Worm (Caenorhabditis elegans) whole organism, young adult: Measurements from ENCODE around the gene H05C05.4.

Source experiments
- C06A6.2 ChIP-seq: fragments of 200-800 bp; sonication (Bioruptor generic); conservative IDR thresholded peaks from 2 replicates; pipeline ENCODE4 v1.3.6; 2022; ENCODE audit warnings: missing genetic modification characterization, missing compliant biosample characterization
- C17E4.6 ChIP-seq: fragments of 200-800 bp; sonication (Bioruptor generic); IDR thresholded peaks from 2 replicates; pipeline ENCODE4 v1.3.6; 2022; ENCODE audit warnings: missing genetic modification reagents, missing genetic modification characterization, missing compliant biosample characterization
- D2030.7 ChIP-seq: fragments of 200-800 bp; sonication (Bioruptor generic); IDR thresholded peaks from 2 replicates; pipeline ENCODE4 v1.3.6; 2022; ENCODE audit warnings: missing genetic modification reagents, missing genetic modification characterization, missing compliant biosample characterization
- F23B12.7 ChIP-seq: sonication (generic microtip); optimal IDR thresholded peaks from 2 replicates; lab custom pipeline; 2017; ENCODE audit warnings: missing genetic modification characterization, mild to moderate bottlenecking, missing compliant biosample characterization, antibody characterized with exemption, moderate library complexity; ENCODE audit not compliant: insufficient read depth
- F37B4.10 ChIP-seq: fragments of 200-800 bp; sonication (Bioruptor generic); IDR thresholded peaks from 2 replicates; pipeline ENCODE4 v1.3.6; 2022; ENCODE audit warnings: missing genetic modification characterization, missing compliant biosample characterization
- F55B11.4 ChIP-seq: sonication (generic microtip); optimal IDR thresholded peaks from 2 replicates; lab custom pipeline; 2016; ENCODE audit warnings: missing compliant biosample characterization, missing genetic modification characterization, borderline replicate concordance; ENCODE audit not compliant: insufficient read depth
- F57C9.4 ChIP-seq: sonication (generic microtip); optimal IDR thresholded peaks from 2 replicates; lab custom pipeline; 2017; ENCODE audit warnings: mild to moderate bottlenecking, missing genetic modification characterization, missing compliant biosample characterization
- K11D2.4 ChIP-seq: fragments of 200-800 bp; sonication (Bioruptor generic); IDR thresholded peaks from 2 replicates; pipeline ENCODE4 v1.3.6; 2022; ENCODE audit warnings: missing genetic modification reagents, missing genetic modification characterization, missing compliant biosample characterization
- T26A5.8 ChIP-seq: sonication (generic microtip); optimal IDR thresholded peaks from 2 replicates; lab custom pipeline; 2016; ENCODE audit warnings: missing genetic modification characterization, missing compliant biosample characterization
- Y53G8AR.9 ChIP-seq: fragments of 200-800 bp; sonication (Bioruptor generic); conservative IDR thresholded peaks from 2 replicates; pipeline ENCODE4 v1.3.6; 2022; ENCODE audit warnings: missing genetic modification reagents, missing genetic modification characterization, missing compliant biosample characterization
- Y56A3A.18 ChIP-seq: fragments of 200-800 bp; sonication (Bioruptor generic); IDR thresholded peaks from 2 replicates; pipeline ENCODE4 v1.3.6; 2022; ENCODE audit warnings: missing genetic modification reagents, missing genetic modification characterization, missing compliant biosample characterization
- Y67H2A.10 ChIP-seq: fragments of 200-800 bp; sonication (Bioruptor generic); conservative IDR thresholded peaks from 2 replicates; pipeline ENCODE4 v1.3.6; 2022; ENCODE audit warnings: missing genetic modification reagents, missing genetic modification characterization, missing compliant biosample characterization
- ZK185.1 ChIP-seq: sonication (generic microtip); optimal IDR thresholded peaks from 2 replicates; lab custom pipeline; 2016; ENCODE audit warnings: mild to moderate bottlenecking, missing genetic modification characterization, missing compliant biosample characterization; ENCODE audit not compliant: poor library complexity, severe bottlenecking
- attf-6 ChIP-seq: fragments of 200-800 bp; sonication (Bioruptor generic); IDR thresholded peaks from 2 replicates; pipeline ENCODE4 v1.3.6; 2022; ENCODE audit warnings: missing genetic modification reagents, missing genetic modification characterization, missing compliant biosample characterization
- ccch-3 ChIP-seq: fragments of 200-800 bp; sonication (Bioruptor generic); optimal IDR thresholded peaks from 2 replicates; lab custom pipeline; 2018; ENCODE audit warnings: mild to moderate bottlenecking, missing genetic modification characterization, missing compliant biosample characterization
- ceh-27 ChIP-seq: fragments of 200-800 bp; sonication (Bioruptor generic); optimal IDR thresholded peaks from 2 replicates; lab custom pipeline; 2018; ENCODE audit warnings: mild to moderate bottlenecking, missing genetic modification characterization, moderate library complexity, missing compliant biosample characterization
- ceh-58 ChIP-seq: fragments of 200-800 bp; sonication (Bioruptor generic); IDR thresholded peaks from 2 replicates; pipeline ENCODE4 v1.3.6; 2022; ENCODE audit warnings: missing genetic modification characterization, missing compliant biosample characterization
- ceh-91 ChIP-seq: fragments of 200-800 bp; sonication (Bioruptor generic); IDR thresholded peaks from 2 replicates; pipeline ENCODE4 v1.3.6; 2022; ENCODE audit warnings: missing genetic modification reagents, missing genetic modification characterization, missing compliant biosample characterization
- dpff-1 ChIP-seq: sonication (generic microtip); optimal IDR thresholded peaks from 2 replicates; lab custom pipeline; 2017; ENCODE audit warnings: mild to moderate bottlenecking, missing genetic modification characterization, missing compliant biosample characterization
- efl-1 ChIP-seq: fragments of 150-350 bp; optimal IDR thresholded peaks from 2 replicates; lab custom pipeline; 2014; ENCODE audit warnings: missing biosample characterization, missing genetic modification reagents, missing genetic modification characterization
- egl-18 ChIP-seq: fragments of 200-800 bp; sonication (Bioruptor generic); IDR thresholded peaks from 2 replicates; pipeline ENCODE4 v1.3.6; 2022; ENCODE audit warnings: missing genetic modification reagents, missing genetic modification characterization, missing compliant biosample characterization
- gei-17 ChIP-seq: fragments of 200-800 bp; sonication (Bioruptor generic); optimal IDR thresholded peaks from 2 replicates; lab custom pipeline; 2018; ENCODE audit warnings: mild to moderate bottlenecking, missing genetic modification characterization, missing compliant biosample characterization
- hrde-1 ChIP-seq: sonication (generic microtip); optimal IDR thresholded peaks from 2 replicates; lab custom pipeline; 2016; ENCODE audit warnings: missing genetic modification characterization, mild to moderate bottlenecking, missing compliant biosample characterization, moderate library complexity, missing genotype, missing genetic modification reagents, borderline replicate concordance
- hsf-1 ChIP-seq: fragments of 200-800 bp; sonication (Bioruptor generic); IDR thresholded peaks from 2 replicates; pipeline ENCODE4 v1.3.6; 2022; ENCODE audit warnings: missing genetic modification reagents, missing genetic modification characterization, missing compliant biosample characterization
- let-607 ChIP-seq, 2 experiments: fragments of 200-800 bp in 1 of 2; sonication (Bioruptor generic) in 1 of 2; sonication (generic microtip) in 1 of 2; optimal IDR thresholded peaks; 2 replicates each; lab custom pipeline; 2016 to 2018; ENCODE audit warnings: mild to moderate bottlenecking in 2 of 2, missing compliant biosample characterization in 2 of 2, missing genetic modification characterization in 2 of 2, moderate library complexity in 2 of 2, missing genotype in 1 of 2
- lin-26 ChIP-seq: fragments of 200-800 bp; sonication (Bioruptor generic); IDR thresholded peaks from 2 replicates; pipeline ENCODE4 v1.3.6; 2022; ENCODE audit warnings: missing genetic modification reagents, missing genetic modification characterization, missing compliant biosample characterization
- lin-40 ChIP-seq: sonication (generic microtip); optimal IDR thresholded peaks from 2 replicates; lab custom pipeline; 2016; ENCODE audit warnings: missing genetic modification characterization, mild to moderate bottlenecking, missing compliant biosample characterization, missing genotype, missing genetic modification reagents
- lir-1 ChIP-seq: fragments of 200-800 bp; sonication (Bioruptor generic); conservative IDR thresholded peaks from 2 replicates; pipeline ENCODE4 v1.3.6; 2022; ENCODE audit warnings: missing genetic modification reagents, missing genetic modification characterization, missing compliant biosample characterization
- lsy-27 ChIP-seq: sonication (generic microtip); optimal IDR thresholded peaks from 2 replicates; lab custom pipeline; 2017; ENCODE audit warnings: missing genetic modification characterization, mild to moderate bottlenecking, missing compliant biosample characterization, antibody characterized with exemption, missing genotype, borderline replicate concordance; ENCODE audit not compliant: insufficient read depth
- madf-10 ChIP-seq: sonication (generic microtip); optimal IDR thresholded peaks from 2 replicates; lab custom pipeline; 2016; ENCODE audit warnings: mild to moderate bottlenecking, missing genetic modification characterization, missing compliant biosample characterization
- madf-8 ChIP-seq: fragments of 200-800 bp; sonication (Bioruptor generic); conservative IDR thresholded peaks from 2 replicates; pipeline ENCODE4 v1.3.6; 2022; ENCODE audit warnings: missing genetic modification reagents, missing genetic modification characterization, missing compliant biosample characterization
- mxl-1 ChIP-seq: sonication (generic microtip); optimal IDR thresholded peaks from 2 replicates; lab custom pipeline; 2016; ENCODE audit warnings: missing genetic modification characterization, missing compliant biosample characterization
- nfya-2 ChIP-seq: fragments of 200-800 bp; sonication (Bioruptor generic); IDR thresholded peaks from 2 replicates; pipeline ENCODE4 v1.3.6; 2022; ENCODE audit warnings: missing genetic modification reagents, missing genetic modification characterization, missing compliant biosample characterization
- nfyb-1 ChIP-seq: fragments of 200-800 bp; sonication (Bioruptor generic); IDR thresholded peaks from 2 replicates; pipeline ENCODE4 v1.3.6; 2022; ENCODE audit warnings: missing genetic modification reagents, missing genetic modification characterization, missing compliant biosample characterization
- nhr-80 ChIP-seq: sonication (generic microtip); optimal IDR thresholded peaks from 2 replicates; lab custom pipeline; 2016; ENCODE audit warnings: missing genetic modification characterization, missing compliant biosample characterization
- nhr-90 ChIP-seq: sonication (generic microtip); optimal IDR thresholded peaks from 2 replicates; lab custom pipeline; 2016; ENCODE audit warnings: missing genotype, mild to moderate bottlenecking, missing genetic modification characterization, missing compliant biosample characterization
- pbrm-1 ChIP-seq: fragments of 200-800 bp; sonication (Bioruptor generic); IDR thresholded peaks from 2 replicates; pipeline ENCODE4 v1.3.6; 2022; ENCODE audit warnings: missing genetic modification reagents, missing genetic modification characterization, missing compliant biosample characterization
- repo-1 ChIP-seq: sonication (generic microtip); optimal IDR thresholded peaks from 2 replicates; lab custom pipeline; 2017; ENCODE audit warnings: mild to moderate bottlenecking, missing genetic modification characterization, missing compliant biosample characterization
- rpc-1 ChIP-seq, 2 experiments: fragments of 150-350 bp in 1 of 2; sonication (generic microtip) in 1 of 2; optimal IDR thresholded peaks; 2 replicates each; lab custom pipeline; 2014 to 2018; ENCODE audit warnings: missing biosample characterization in 1 of 2, missing genetic modification characterization in 1 of 2, missing genetic modification reagents in 1 of 2, missing genotype in 1 of 2
- sdz-38 ChIP-seq: sonication (generic microtip); optimal IDR thresholded peaks from 2 replicates; lab custom pipeline; 2016; ENCODE audit warnings: missing genotype, missing genetic modification characterization, missing compliant biosample characterization
- sea-2 ChIP-seq: fragments of 200-800 bp; sonication (Bioruptor generic); IDR thresholded peaks from 2 replicates; pipeline ENCODE4 v1.3.6; 2022; ENCODE audit warnings: missing genetic modification characterization, missing compliant biosample characterization
- snpc-1.1 ChIP-seq: sonication (generic microtip); optimal IDR thresholded peaks from 2 replicates; lab custom pipeline; 2017; ENCODE audit warnings: missing genetic modification characterization, mild to moderate bottlenecking, missing compliant biosample characterization, antibody characterized with exemption, moderate library complexity, missing genotype, missing genetic modification reagents; ENCODE audit not compliant: insufficient read depth
- snpc-3.4 ChIP-seq: sonication (generic microtip); optimal IDR thresholded peaks from 2 replicates; lab custom pipeline; 2017; ENCODE audit warnings: missing genetic modification characterization, mild to moderate bottlenecking, missing compliant biosample characterization, antibody characterized with exemption, moderate library complexity, missing genotype, missing genetic modification reagents
- tbx-9 ChIP-seq: sonication (generic microtip); optimal IDR thresholded peaks from 2 replicates; lab custom pipeline; 2016; ENCODE audit warnings: borderline replicate concordance, missing genetic modification characterization, inconsistent platforms, missing compliant biosample characterization
- tlf-1 ChIP-seq: fragments of 200-800 bp; sonication (Bioruptor generic); optimal IDR thresholded peaks from 2 replicates; lab custom pipeline; 2018; ENCODE audit warnings: mild to moderate bottlenecking, missing genetic modification characterization, missing compliant biosample characterization
- unc-62 ChIP-seq: fragments of 150-350 bp; optimal IDR thresholded peaks from 2 replicates; lab custom pipeline; 2014; ENCODE audit warnings: missing biosample characterization, missing genetic modification reagents, missing genetic modification characterization
- ztf-25 ChIP-seq: fragments of 200-800 bp; sonication (Bioruptor generic); IDR thresholded peaks from 2 replicates; pipeline ENCODE4 v1.3.6; 2022; ENCODE audit warnings: missing genetic modification reagents, missing genetic modification characterization, missing compliant biosample characterization
- ztf-26 ChIP-seq: sonication (generic microtip); optimal IDR thresholded peaks from 2 replicates; lab custom pipeline; 2017; ENCODE audit warnings: missing genetic modification characterization, missing compliant biosample characterization

The H05C05.4 gene

DNA sequence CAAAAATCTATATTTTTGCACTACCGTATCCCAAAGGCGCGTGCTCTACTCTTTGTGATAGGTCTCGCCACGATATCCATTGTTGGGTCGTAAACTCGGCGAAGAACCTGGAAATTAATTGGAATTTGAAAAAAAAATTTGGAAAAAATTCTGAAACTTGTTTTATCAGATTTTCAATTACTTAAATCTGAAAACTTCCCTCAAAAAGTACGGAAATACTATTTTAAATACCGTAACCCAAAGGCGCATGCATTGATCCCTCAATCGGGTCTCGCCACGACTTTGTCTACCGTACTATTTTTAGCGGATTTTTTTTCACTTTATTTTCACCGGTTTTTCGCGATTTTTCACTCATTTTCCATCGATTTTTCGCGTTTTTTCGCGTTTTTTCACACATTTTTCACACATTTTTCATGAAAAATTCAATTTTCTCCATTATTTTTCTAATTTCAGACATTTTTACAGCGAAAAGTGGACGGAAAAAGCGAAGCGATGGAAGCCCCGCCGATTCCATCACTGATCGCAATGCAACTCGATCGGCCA lies 696 bp upstream of the H05C05.4 start, which contains the start of gene H05C05.1 (continued):
- TF ChIP-seq ztf-25 (GFP tag; lab: Robert Waterston, UW) (no peak), tbx-9 (tag; lab: Kevin White, UChicago) (no peak), nhr-80 (no peak), repo-1 (no peak), efl-1 (GFP tag; lab: Kevin White, UChicago) (peak; percentile 71), mxl-1 (tag; lab: Kevin White, UChicago) (no peak), sdz-38 (tag; lab: Kevin White, UChicago) (no peak), ztf-26 (tag; lab: Kevin White, UChicago) (no peak), C06A6.2 (GFP tag; lab: Robert Waterston, UW) (no peak), Y53G8AR.9 (no peak), sea-2 (GFP tag; lab: Robert Waterston, UW) (no peak), ZK185.1 (tag; lab: Kevin White, UChicago) (no peak), lsy-27 (tag; lab: Kevin White, UChicago) (no peak), rpc-1 (optimal IDR thresholded peaks at IDR 0.05; lab: Kevin White, UChicago) (no peak), rpc-1 (tag; optimal IDR thresholded peaks at IDR 0.05; lab: Kevin White, UChicago) (no peak), F37B4.10 (GFP tag; lab: Robert Waterston, UW) (no peak), madf-8 (peak; percentile 87), nhr-90 (tag; lab: Kevin White, UChicago) (no peak), snpc-1.1 (tag; lab: Kevin White, UChicago) (no peak), ccch-3 (no peak), ceh-58 (GFP tag; lab: Robert Waterston, UW) (no peak), T26A5.8 (tag; lab: Kevin White, UChicago) (no peak), F55B11.4 (tag; lab: Kevin White, UChicago) (no peak), dpff-1 (tag; lab: Kevin White, UChicago) (no peak), hrde-1 (tag; lab: Kevin White, UChicago) (peak; percentile 17), C17E4.6 (GFP tag; lab: Robert Waterston, UW) (no peak), ceh-91 (GFP tag; lab: Robert Waterston, UW) (peak; percentile 78), F57C9.4 (no peak), lin-26 (GFP tag; lab: Robert Waterston, UW) (no peak), ceh-27 (no peak), tlf-1 (GFP tag; lab: Kevin White, UChicago) (peak; percentile 66), K11D2.4 (no peak), pbrm-1 (GFP tag; lab: Robert Waterston, UW) (no peak), madf-10 (tag; lab: Kevin White, UChicago) (no peak), D2030.7 (GFP tag; lab: Robert Waterston, UW) (peak; percentile 80), Y56A3A.18 (GFP tag; lab: Robert Waterston, UW) (no peak), attf-6 (GFP tag; lab: Robert Waterston, UW) (no peak), nfya-2 (GFP tag; lab: Robert Waterston, UW) (no peak), hsf-1 (GFP tag; lab: Robert Waterston, UW) (peak; percentile 60; the same call in 1 of the 2 replicates), unc-62 (no peak), egl-18 (GFP tag; lab: Robert Waterston, UW) (no peak), F23B12.7 (tag; lab: Kevin White, UChicago) (no peak), lin-40 (tag; lab: Kevin White, UChicago) (no peak), Y67H2A.10 (no peak), let-607 (tag; optimal IDR thresholded peaks at IDR 0.05; lab: Kevin White, UChicago) (no peak), gei-17 (no peak), snpc-3.4 (peak; percentile 50), nfyb-1 (no peak), lir-1 (GFP tag; lab: Robert Waterston, UW) (no peak)
